Worm (Caenorhabditis elegans) whole organism, L1 larva: Measurements from ENCODE around the gene Y49E10.25.

Experiments used
- ceh-88 ChIP-seq: fragments of 200-800 bp; sonication (Bioruptor generic); IDR thresholded peaks from 2 replicates; pipeline ENCODE4 v1.3.6; 2022; ENCODE audit warnings: missing genetic modification characterization, missing compliant biosample characterization
- dsc-1 ChIP-seq: sonication (generic microtip); optimal IDR thresholded peaks from 2 replicates; lab custom pipeline; 2016; ENCODE audit warnings: mild to moderate bottlenecking, missing genetic modification characterization, missing compliant biosample characterization
- egl-27 ChIP-seq, 2 experiments: fragments of 150-350 bp in 1 of 2; sonication (generic microtip); optimal IDR thresholded peaks; 3 replicates each; lab custom pipeline; 2017 to 2018; ENCODE audit warnings: missing biosample characterization in 2 of 2, missing genetic modification characterization in 2 of 2, missing genetic modification reagents in 2 of 2
- elt-2 ChIP-seq: sonication (generic microtip); optimal IDR thresholded peaks from 2 replicates; lab custom pipeline; 2016; ENCODE audit warnings: missing genetic modification characterization, mild to moderate bottlenecking, inconsistent platforms, missing compliant biosample characterization, missing genetic modification reagents
- ztf-11 ChIP-seq, 2 experiments: sonication (generic microtip); optimal IDR thresholded peaks; 2 replicates each; lab custom pipeline; 2016 to 2017; ENCODE audit warnings: missing genetic modification characterization in 2 of 2, missing biosample characterization in 1 of 2, missing compliant biosample characterization in 1 of 2

- TF ChIP-seq dsc-1 (tag; lab: Kevin White, UChicago) (no peak), ceh-88 (GFP tag; lab: Robert Waterston, UW) (no peak), ztf-11 (tag; optimal IDR thresholded peaks at IDR 0.05; lab: Kevin White, UChicago) (no peak), egl-27 (tag; optimal IDR thresholded peaks at IDR 0.05; lab: Kevin White, UChicago) (no peak), elt-2 (no peak)
Observed at ce11 chrIII:12469800-12470199, 22.1 kb downstream of the Y49E10.25 start.
